Fruit fly (Drosophila melanogaster) whole organism, pupa: ENCODE data around the gene CG44139.
A peak's percentile ranks its signal among the peaks of the same experiment; 100 is the strongest.

Experiments used
- CG10348 ChIP-seq: fragments of 200-800 bp; sonication (Bioruptor generic); IDR thresholded peaks from 2 replicates; pipeline ENCODE4 v1.3.6; 2022; ENCODE audit warnings: missing biosample characterization, missing genetic modification characterization
- CG12605 ChIP-seq: fragments of 200-800 bp; sonication (Bioruptor generic); IDR thresholded peaks from 2 replicates; pipeline ENCODE4 v1.3.6; 2022; ENCODE audit warnings: missing biosample characterization, missing genetic modification characterization
- CG13204 ChIP-seq: fragments of 200-800 bp; sonication (Bioruptor generic); optimal IDR thresholded peaks from 2 replicates; lab custom pipeline; 2018; ENCODE audit warnings: missing biosample characterization, mild to moderate bottlenecking, missing genetic modification characterization, moderate library complexity
- CG14655 ChIP-seq: fragments of 200-800 bp; sonication (Bioruptor generic); optimal IDR thresholded peaks from 3 replicates; lab custom pipeline; 2017; ENCODE audit warnings: mild to moderate bottlenecking, missing biosample characterization, missing genetic modification reagents, missing genetic modification characterization
- CG15710 ChIP-seq: fragments of 200-800 bp; sonication (Bioruptor generic); optimal IDR thresholded peaks from 2 replicates; lab custom pipeline; 2018; ENCODE audit warnings: missing biosample characterization, mild to moderate bottlenecking, missing genetic modification characterization, moderate library complexity
- CG17806 ChIP-seq: fragments of 200-800 bp; sonication (Bioruptor generic); optimal IDR thresholded peaks from 2 replicates; lab custom pipeline; 2018; ENCODE audit warnings: missing biosample characterization, mild to moderate bottlenecking, missing genetic modification characterization, moderate library complexity
- CG32121 ChIP-seq: fragments of 200-800 bp; sonication (Bioruptor generic); IDR thresholded peaks from 2 replicates; pipeline ENCODE4 v1.3.6; 2022; ENCODE audit warnings: missing biosample characterization, missing genetic modification characterization
- CG34367 ChIP-seq: fragments of 200-800 bp; sonication (Bioruptor generic); optimal IDR thresholded peaks from 2 replicates; lab custom pipeline; 2018; ENCODE audit warnings: missing biosample characterization, mild to moderate bottlenecking, missing genetic modification characterization
- CG4496 ChIP-seq: fragments of 200-800 bp; sonication (Bioruptor generic); IDR thresholded peaks from 3 replicates; pipeline ENCODE4 v1.3.6; 2022; ENCODE audit warnings: missing biosample characterization, missing genetic modification characterization
- CG8159 ChIP-seq: fragments of 200-800 bp; sonication (Bioruptor generic); optimal IDR thresholded peaks from 3 replicates; lab custom pipeline; 2018; ENCODE audit warnings: missing biosample characterization, mild to moderate bottlenecking, missing genetic modification characterization, moderate library complexity
- CG8301 ChIP-seq: fragments of 200-800 bp; sonication (Bioruptor generic); optimal IDR thresholded peaks from 2 replicates; lab custom pipeline; 2018; ENCODE audit warnings: missing biosample characterization, mild to moderate bottlenecking, missing genetic modification characterization
- CG9948 ChIP-seq: fragments of 200-800 bp; sonication (Bioruptor generic); optimal IDR thresholded peaks from 2 replicates; lab custom pipeline; 2018; ENCODE audit warnings: missing biosample characterization, mild to moderate bottlenecking, missing genetic modification characterization, moderate library complexity
- D1 ChIP-seq: fragments of 200-800 bp; sonication (Bioruptor generic); optimal IDR thresholded peaks from 2 replicates; lab custom pipeline; 2018; ENCODE audit warnings: missing biosample characterization, mild to moderate bottlenecking, missing genetic modification characterization, moderate library complexity
- EcR ChIP-seq: fragments of 200-800 bp; sonication (Bioruptor generic); optimal IDR thresholded peaks from 3 replicates; lab custom pipeline; 2019; ENCODE audit warnings: missing biosample characterization, missing genetic modification characterization, mild to moderate bottlenecking, moderate library complexity, missing genetic modification reagents
- Ets98B ChIP-seq: fragments of 200-800 bp; sonication (Bioruptor generic); IDR thresholded peaks from 2 replicates; pipeline ENCODE4 v1.3.6; 2022; ENCODE audit warnings: missing biosample characterization, missing genetic modification characterization
- Pif1A ChIP-seq: fragments of 200-800 bp; sonication (Bioruptor generic); optimal IDR thresholded peaks from 3 replicates; lab custom pipeline; 2016; ENCODE audit warnings: missing biosample characterization, missing genetic modification characterization
- Pif1B ChIP-seq: fragments of 200-800 bp; sonication (Bioruptor generic); optimal IDR thresholded peaks from 3 replicates; lab custom pipeline; 2016; ENCODE audit warnings: missing biosample characterization, missing genetic modification characterization
- Snoo ChIP-seq: fragments of 200-800 bp; sonication (Bioruptor generic); optimal IDR thresholded peaks from 3 replicates; lab custom pipeline; 2017; ENCODE audit warnings: missing biosample characterization, mild to moderate bottlenecking, missing genetic modification characterization, inconsistent platforms
- fd96Ca ChIP-seq: fragments of 200-800 bp; sonication (Bioruptor generic); IDR thresholded peaks from 3 replicates; pipeline ENCODE4 v1.3.6; 2022; ENCODE audit warnings: missing biosample characterization, missing genetic modification characterization
- gl ChIP-seq: fragments of 200-800 bp; sonication (Bioruptor generic); optimal IDR thresholded peaks from 2 replicates; lab custom pipeline; 2018; ENCODE audit warnings: missing biosample characterization, mild to moderate bottlenecking, missing genetic modification characterization
- rn ChIP-seq: fragments of 200-800 bp; sonication (Bioruptor generic); IDR thresholded peaks from 2 replicates; pipeline ENCODE4 v1.3.6; 2022; ENCODE audit warnings: missing biosample characterization, missing genetic modification characterization

Gene CG44139

DNA sequence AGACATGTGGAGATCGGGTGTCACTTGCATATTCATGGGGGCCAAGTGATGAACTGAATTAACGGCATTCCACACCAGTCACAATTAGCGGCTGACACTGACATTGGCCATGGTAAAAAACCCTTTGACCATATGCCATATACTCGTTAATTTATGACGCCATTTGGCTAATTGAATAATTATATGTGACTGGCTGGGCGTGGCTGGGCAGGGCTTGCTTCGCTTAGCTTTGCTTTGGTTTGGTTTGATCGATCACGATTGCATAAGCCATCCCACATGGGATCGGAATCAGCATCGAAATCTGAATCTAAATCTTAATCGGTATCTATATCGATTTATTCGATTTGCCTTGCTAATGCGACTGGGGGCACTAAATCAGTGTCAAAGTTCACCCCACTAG lies 5.0 kb downstream of the CG44139 start:
- TF ChIP-seq CG14655 (no peak), Ets98B (GFP tag; lab: Robert Waterston, UW) (no peak), CG8159 (tag; lab: Kevin White, UChicago) (no peak), CG32121 (GFP tag; lab: Robert Waterston, UW) (no peak), CG17806 (tag; lab: Kevin White, UChicago) (no peak), EcR (GFP tag; lab: Kevin White, UChicago) (no peak), CG13204 (no peak)

DNA sequence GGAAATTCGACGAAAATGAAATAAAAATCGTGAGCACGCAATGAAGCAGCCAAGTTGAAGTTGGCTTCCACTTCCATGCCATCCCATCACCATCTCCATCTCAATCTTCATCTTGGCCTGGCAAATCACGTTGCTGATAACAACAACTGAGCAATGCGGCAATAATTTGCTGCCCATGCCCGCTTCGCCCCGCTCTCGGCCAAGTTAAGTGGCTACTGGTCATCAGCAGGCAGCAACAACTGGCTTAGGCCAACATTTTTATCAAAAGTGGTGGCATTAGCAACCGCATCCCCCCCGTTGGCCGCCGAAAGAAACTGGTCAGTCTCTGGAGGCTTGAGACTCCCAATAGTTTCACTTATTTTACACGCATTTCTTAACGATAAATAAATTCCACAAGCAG lies 5.7 kb downstream of the CG44139 start:
- TF ChIP-seq D1 (tag; lab: Kevin White, UChicago): no peak
- no peak for TF ChIP-seq CG8159 (tag; lab: Kevin White, UChicago)
- no peak for TF ChIP-seq CG14655
- no peak for TF ChIP-seq Ets98B (GFP tag; lab: Robert Waterston, UW)
- TF ChIP-seq Pif1B (GFP tag; lab: Kevin White, UChicago): no peak
- TF ChIP-seq Pif1A: no peak
- TF ChIP-seq rn: no peak
- TF ChIP-seq EcR (GFP tag; lab: Kevin White, UChicago): no peak
- TF ChIP-seq CG4496 (GFP tag; lab: Robert Waterston, UW): no peak
- TF ChIP-seq CG34367 (tag; lab: Kevin White, UChicago): no peak
- TF ChIP-seq CG17806 (tag; lab: Kevin White, UChicago): no peak

DNA sequence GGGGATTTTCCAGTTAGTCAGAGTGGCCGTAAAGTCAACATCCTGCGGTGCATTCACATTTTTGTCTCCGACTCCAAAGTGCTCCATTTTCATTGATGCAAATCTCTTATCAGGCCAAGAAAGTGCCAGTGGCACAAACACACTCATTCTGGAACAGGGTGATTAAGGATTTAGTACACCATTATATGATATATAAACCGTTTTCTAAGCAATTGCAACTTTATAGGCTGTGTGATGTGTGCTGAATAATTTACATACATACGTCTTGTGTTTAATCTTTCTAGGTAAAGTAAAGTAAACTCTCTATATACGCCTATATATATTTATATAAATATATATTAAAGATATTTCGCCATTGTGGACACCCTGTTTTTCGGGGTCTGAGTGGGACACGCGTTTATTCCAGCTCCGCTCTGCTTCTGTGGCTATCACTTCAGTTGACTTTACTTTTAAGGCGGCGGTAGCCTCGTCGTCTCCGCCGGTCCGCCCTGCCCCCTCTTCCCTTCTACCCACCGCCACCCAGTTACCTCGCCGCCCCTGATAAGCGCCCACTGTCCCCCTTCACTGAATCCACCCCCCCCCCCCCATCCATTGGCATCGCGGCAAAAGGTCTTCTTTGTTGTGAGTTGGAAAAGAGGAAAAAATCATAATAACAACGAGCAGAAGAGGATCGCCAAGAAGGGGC lies 8.4 kb downstream of the CG44139 start:
- TF ChIP-seq CG14655 (peak; percentile 64), CG8301 (tag; lab: Kevin White, UChicago) (peak; percentile 61), CG17806 (tag; lab: Kevin White, UChicago) (peak; percentile 78), CG12605 (GFP tag; lab: Robert Waterston, UW) (no peak), Ets98B (GFP tag; lab: Robert Waterston, UW) (no peak; the same call in 1 of the 2 replicates), Pif1A (peak; percentile 59), CG32121 (GFP tag; lab: Robert Waterston, UW) (0 out of 2 replicates have a peak, but pooled peaks have one; percentile 37), CG15710 (peak; percentile 88), CG8159 (tag; lab: Kevin White, UChicago) (peak; percentile 84), CG10348 (GFP tag; lab: Robert Waterston, UW) (no peak), fd96Ca (GFP tag; lab: Robert Waterston, UW) (no peak), Pif1B (GFP tag; lab: Kevin White, UChicago) (peak; percentile 65), D1 (tag; lab: Kevin White, UChicago) (peak; percentile 59), CG13204 (no peak), CG34367 (tag; lab: Kevin White, UChicago) (peak; percentile 74), gl (tag; lab: Kevin White, UChicago) (no peak), rn (no peak), CG4496 (GFP tag; lab: Robert Waterston, UW) (peak; percentile 64; the same call in 2 of the 3 replicates), Snoo (tag; lab: Kevin White, UChicago) (peak; percentile 9), EcR (GFP tag; lab: Kevin White, UChicago) (peak; percentile 29), CG9948 (tag; lab: Kevin White, UChicago) (peak; percentile 81)

DNA sequence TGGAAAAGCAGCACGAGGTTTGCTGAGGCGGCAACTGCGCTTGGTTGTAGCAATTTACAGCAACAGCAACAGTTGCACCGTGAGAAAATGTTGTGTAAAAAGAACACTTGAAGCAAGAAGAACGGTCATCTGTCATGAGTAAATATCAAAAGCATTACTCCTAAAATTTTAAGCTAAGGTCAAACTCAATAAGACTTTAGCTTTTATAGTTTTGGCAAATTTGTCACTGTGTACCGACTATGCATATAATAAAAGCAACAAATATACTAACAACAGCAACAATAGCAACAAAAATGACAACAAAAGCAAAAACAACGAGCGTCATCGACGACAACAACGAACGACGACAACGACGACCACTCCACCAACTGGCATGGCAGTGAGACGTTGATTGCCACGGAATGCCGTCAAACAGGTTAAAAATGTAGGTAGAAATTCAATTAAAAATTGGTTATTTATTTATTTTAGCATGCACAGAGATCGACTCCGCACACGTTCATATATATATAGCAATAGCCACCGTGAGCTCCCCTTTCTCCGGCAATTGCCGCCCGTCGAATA lies 9.0 kb downstream of the CG44139 start:
- TF ChIP-seq CG15710 (peak; percentile 99), rn (peak; percentile 96), CG14655 (peak; percentile 98), CG4496 (GFP tag; lab: Robert Waterston, UW) (peak; percentile 99), CG10348 (GFP tag; lab: Robert Waterston, UW) (peak; percentile 93), CG8159 (tag; lab: Kevin White, UChicago) (peak; percentile 99), D1 (tag; lab: Kevin White, UChicago) (peak; percentile 97), CG32121 (GFP tag; lab: Robert Waterston, UW) (peak; percentile 97), CG17806 (tag; lab: Kevin White, UChicago) (peak; percentile 99), Ets98B (GFP tag; lab: Robert Waterston, UW) (peak; percentile 98), fd96Ca (GFP tag; lab: Robert Waterston, UW) (peak; percentile 98), EcR (GFP tag; lab: Kevin White, UChicago) (peak; percentile 69), Pif1B (GFP tag; lab: Kevin White, UChicago) (peak; percentile 97), CG34367 (tag; lab: Kevin White, UChicago) (peak; percentile 99), CG8301 (tag; lab: Kevin White, UChicago) (peak; percentile 98), CG13204 (peak; percentile 98), Pif1A (peak; percentile 99), gl (tag; lab: Kevin White, UChicago) (peak; percentile 98), Snoo (tag; lab: Kevin White, UChicago) (peak; percentile 90), CG9948 (tag; lab: Kevin White, UChicago) (peak; percentile 99), CG12605 (GFP tag; lab: Robert Waterston, UW) (peak; percentile 97)

DNA sequence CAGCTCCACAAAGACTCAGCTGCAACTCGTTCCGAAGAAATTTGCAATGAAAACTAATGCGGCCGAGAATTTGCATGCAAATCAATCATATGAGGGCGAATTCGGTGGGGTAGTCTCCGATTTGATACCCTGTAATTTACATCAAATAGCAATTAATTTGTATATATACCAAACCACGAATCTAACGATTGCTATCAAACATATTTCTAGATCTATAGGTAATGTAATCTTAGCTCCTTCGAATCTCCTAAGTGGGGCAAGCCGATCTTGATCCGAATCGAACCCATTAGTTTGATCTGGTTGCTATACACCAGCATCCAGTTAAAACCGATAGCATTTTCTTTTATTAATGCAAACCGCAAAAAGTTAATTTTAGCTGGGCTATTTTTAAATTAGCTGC lies 9.6 kb downstream of the CG44139 start:
- TF ChIP-seq CG8301 (tag; lab: Kevin White, UChicago): peak; percentile 27
- TF ChIP-seq CG14655: peak; percentile 35
- TF ChIP-seq fd96Ca (GFP tag; lab: Robert Waterston, UW): peak; percentile 39; the same call in 2 of the 3 replicates
- peak; percentile 18 for TF ChIP-seq Pif1A
- TF ChIP-seq Ets98B (GFP tag; lab: Robert Waterston, UW): peak; percentile 24; the same call in 1 of the 2 replicates
- TF ChIP-seq rn: no peak
- no peak for TF ChIP-seq CG13204
- 0 out of 2 replicates have a peak, but pooled peaks have one; percentile 15 for TF ChIP-seq CG32121 (GFP tag; lab: Robert Waterston, UW)
- no peak for TF ChIP-seq EcR (GFP tag; lab: Kevin White, UChicago)
- TF ChIP-seq CG4496 (GFP tag; lab: Robert Waterston, UW): no peak
- TF ChIP-seq CG8159 (tag; lab: Kevin White, UChicago): no peak
- no peak for TF ChIP-seq Pif1B (GFP tag; lab: Kevin White, UChicago)
- TF ChIP-seq CG34367 (tag; lab: Kevin White, UChicago): peak; percentile 3
- no peak for TF ChIP-seq CG9948 (tag; lab: Kevin White, UChicago)
